Fruit fly (Drosophila melanogaster) whole organism, wandering third instar larva: ENCODE results near the gene CG14042.

Experiments
- Abd-B ChIP-seq: fragments of >200 bp; optimal IDR thresholded peaks from 2 replicates; lab custom pipeline; 2017; ENCODE audit warnings: missing biosample characterization, missing genetic modification characterization
- CG32264 ChIP-seq: fragments of 200-800 bp; sonication (Bioruptor generic); optimal IDR thresholded peaks from 2 replicates; lab custom pipeline; 2016; ENCODE audit warnings: missing biosample characterization, missing genetic modification characterization
- CG9705 ChIP-seq: fragments of 200-800 bp; sonication (Bioruptor generic); optimal IDR thresholded peaks from 2 replicates; lab custom pipeline; 2018; ENCODE audit warnings: missing biosample characterization, mild to moderate bottlenecking, missing genetic modification characterization
- CrebA ChIP-seq: fragments of 200-800 bp; sonication (Bioruptor generic); optimal IDR thresholded peaks from 2 replicates; lab custom pipeline; 2016; ENCODE audit warnings: missing biosample characterization, mild to moderate bottlenecking, missing genetic modification characterization, borderline replicate concordance
- Dfd ChIP-seq: fragments of >200 bp; optimal IDR thresholded peaks from 2 replicates; lab custom pipeline; 2017; ENCODE audit warnings: missing biosample characterization, missing genetic modification characterization
- Dif ChIP-seq: fragments of 200-275, 200-300 bp; sonication (Bioruptor generic); optimal IDR thresholded peaks from 2 replicates; lab custom pipeline; 2018; ENCODE audit warnings: missing biosample characterization, missing genetic modification characterization; ENCODE audit not compliant: partially characterized antibody
- GATAd ChIP-seq: sonication (Bioruptor generic); optimal IDR thresholded peaks from 2 replicates; lab custom pipeline; 2016; ENCODE audit warnings: missing biosample characterization, missing genetic modification characterization
- HLH106 ChIP-seq: fragments of 200-800 bp; optimal IDR thresholded peaks from 3 replicates; lab custom pipeline; 2019; ENCODE audit warnings: missing biosample characterization, mild to moderate bottlenecking, missing genetic modification characterization, moderate library complexity
- Hnf4 ChIP-seq: fragments of 200-800 bp; sonication (Bioruptor generic); optimal IDR thresholded peaks from 2 replicates; lab custom pipeline; 2016; ENCODE audit warnings: missing biosample characterization, mild to moderate bottlenecking, missing genetic modification characterization
- Hr83 ChIP-seq: fragments of 200-300 bp; sonication (Bioruptor generic); optimal IDR thresholded peaks from 2 replicates; lab custom pipeline; 2016; ENCODE audit warnings: missing biosample characterization, mild to moderate bottlenecking, missing genetic modification characterization, moderate library complexity; ENCODE audit not compliant: poor library complexity, severe bottlenecking
- Jra ChIP-seq: sonication (Bioruptor generic); optimal IDR thresholded peaks from 2 replicates; lab custom pipeline; 2016; ENCODE audit warnings: missing biosample characterization, missing genetic modification characterization
- Mio ChIP-seq: sonication (Bioruptor generic); optimal IDR thresholded peaks from 2 replicates; lab custom pipeline; 2016; ENCODE audit warnings: missing biosample characterization, missing genetic modification characterization
- Myc ChIP-seq: fragments of >200 bp; optimal IDR thresholded peaks from 2 replicates; lab custom pipeline; 2017
- N ChIP-seq: fragments of >200 bp; optimal IDR thresholded peaks from 2 replicates; lab custom pipeline; 2018; ENCODE audit warnings: missing biosample characterization, missing external identifiers, missing genetic modification characterization
- OdsH ChIP-seq: fragments of 200-800 bp; sonication (Bioruptor generic); optimal IDR thresholded peaks from 2 replicates; lab custom pipeline; 2016; ENCODE audit warnings: missing biosample characterization, mild to moderate bottlenecking, missing genetic modification characterization
- Rel ChIP-seq, 2 experiments: fragments of 200-800 bp; sonication (Bioruptor generic) in 1 of 2; optimal IDR thresholded peaks; 2 replicates in 1 of 2; 3 replicates in 1 of 2; lab custom pipeline; 2016 to 2019; ENCODE audit warnings: mild to moderate bottlenecking in 2 of 2, missing biosample characterization in 2 of 2, missing genetic modification characterization in 2 of 2, moderate library complexity in 1 of 2
- Sp1 ChIP-seq: fragments of 200-800 bp; sonication (Bioruptor generic); optimal IDR thresholded peaks from 3 replicates; lab custom pipeline; 2019; ENCODE audit warnings: missing biosample characterization, mild to moderate bottlenecking, missing genetic modification characterization, moderate library complexity
- Vsx2 ChIP-seq: fragments of 200-300, 225-300 bp; sonication (Bioruptor generic); optimal IDR thresholded peaks from 2 replicates; lab custom pipeline; 2018; ENCODE audit warnings: missing biosample characterization, missing genetic modification characterization; ENCODE audit not compliant: partially characterized antibody
- br ChIP-seq: fragments of 200-800 bp; sonication (Bioruptor generic); optimal IDR thresholded peaks from 2 replicates; lab custom pipeline; 2016; ENCODE audit warnings: missing biosample characterization, missing genetic modification characterization
- brk ChIP-seq: fragments of 200-800 bp; sonication (Bioruptor generic); optimal IDR thresholded peaks from 2 replicates; lab custom pipeline; 2016; ENCODE audit warnings: missing biosample characterization, mild to moderate bottlenecking, missing genetic modification characterization
- dl ChIP-seq, 2 experiments: fragments of 175-275, 200-275 bp in 1 of 2; fragments of 200-275 bp in 1 of 2; sonication (Bioruptor generic); optimal IDR thresholded peaks; lab custom pipeline; 2018; ENCODE audit warnings: mild to moderate bottlenecking in 2 of 2, missing biosample characterization in 2 of 2, missing genetic modification characterization in 2 of 2, moderate library complexity in 2 of 2; ENCODE audit not compliant: partially characterized antibody in 2 of 2, insufficient read depth in 1 of 2
- dmrt93B ChIP-seq: fragments of 200-800 bp; sonication (Bioruptor generic); optimal IDR thresholded peaks from 2 replicates; lab custom pipeline; 2018; ENCODE audit warnings: missing biosample characterization, mild to moderate bottlenecking, missing genetic modification characterization
- ey ChIP-seq: fragments of 200-800 bp; sonication (Bioruptor generic); optimal IDR thresholded peaks from 2 replicates; lab custom pipeline; 2016; ENCODE audit warnings: missing biosample characterization, missing genetic modification characterization
- foxo ChIP-seq, 2 experiments: fragments of 200-800 bp; sonication (Bioruptor generic); optimal IDR thresholded peaks; 2 replicates in 1 of 2; 3 replicates in 1 of 2; lab custom pipeline; 2016 to 2017; ENCODE audit warnings: missing biosample characterization in 2 of 2, missing genetic modification characterization in 2 of 2
- fru ChIP-seq: fragments of 200-800 bp; sonication (Bioruptor generic); optimal IDR thresholded peaks from 3 replicates; lab custom pipeline; 2016; ENCODE audit warnings: missing biosample characterization, mild to moderate bottlenecking, missing genetic modification characterization
- h ChIP-seq: fragments of 200-800 bp; sonication (Bioruptor generic); optimal IDR thresholded peaks from 3 replicates; lab custom pipeline; 2016; ENCODE audit warnings: missing biosample characterization, mild to moderate bottlenecking, missing genetic modification characterization
- jim ChIP-seq: fragments of 175-275, 200-325 bp; sonication (Bioruptor generic); optimal IDR thresholded peaks from 2 replicates; lab custom pipeline; 2016; ENCODE audit warnings: missing biosample characterization, mild to moderate bottlenecking, missing genetic modification characterization
- lola ChIP-seq: fragments of >200 bp; optimal IDR thresholded peaks from 2 replicates; lab custom pipeline; 2017; ENCODE audit warnings: missing biosample characterization, missing genetic modification characterization
- pan ChIP-seq: fragments of >200 bp; optimal IDR thresholded peaks from 2 replicates; lab custom pipeline; 2017
- psq ChIP-seq: fragments of 200-800 bp; sonication (Bioruptor generic); optimal IDR thresholded peaks from 3 replicates; lab custom pipeline; 2017; ENCODE audit warnings: missing biosample characterization, mild to moderate bottlenecking, missing genetic modification characterization, moderate library complexity
- rgr ChIP-seq: fragments of 200-800 bp; sonication (Bioruptor generic); optimal IDR thresholded peaks from 3 replicates; lab custom pipeline; 2016; ENCODE audit warnings: missing biosample characterization, mild to moderate bottlenecking, missing genetic modification characterization
- sage ChIP-seq: fragments of 200-800 bp; sonication (Bioruptor generic); optimal IDR thresholded peaks from 2 replicates; lab custom pipeline; 2016; ENCODE audit warnings: missing biosample characterization, mild to moderate bottlenecking, missing genetic modification characterization
- sv ChIP-seq: fragments of 200-800 bp; sonication (Bioruptor generic); optimal IDR thresholded peaks from 3 replicates; lab custom pipeline; 2016; ENCODE audit warnings: missing biosample characterization, missing genetic modification characterization
- tai ChIP-seq: sonication (Bioruptor generic); optimal IDR thresholded peaks from 2 replicates; lab custom pipeline; 2016; ENCODE audit warnings: missing biosample characterization, missing genetic modification characterization
- usp ChIP-seq: fragments of >200 bp; optimal IDR thresholded peaks from 2 replicates; lab custom pipeline; 2017; ENCODE audit warnings: missing biosample characterization, missing genetic modification characterization
- woc ChIP-seq: sonication (Bioruptor generic); optimal IDR thresholded peaks from 2 replicates; lab custom pipeline; 2016; ENCODE audit warnings: missing biosample characterization, mild to moderate bottlenecking, missing genetic modification characterization

CG14042 gene

DNA sequence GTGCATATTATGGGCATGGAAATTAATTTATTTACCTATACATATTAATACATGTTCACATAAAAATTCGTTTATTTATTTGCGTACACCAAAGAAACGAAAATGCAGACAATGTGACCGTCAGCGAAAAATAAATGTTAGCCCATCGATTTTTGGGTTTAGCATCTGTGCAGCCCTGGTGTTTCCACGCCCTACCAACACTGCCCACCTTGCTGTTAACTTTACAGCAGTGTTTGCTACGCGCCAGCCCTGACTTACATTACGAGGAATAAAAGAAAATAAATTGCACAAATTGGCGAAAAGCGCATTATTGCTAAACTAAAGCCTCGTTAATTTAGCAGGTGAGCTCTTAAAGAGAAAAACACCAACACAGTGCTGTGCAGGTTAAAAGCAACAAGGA, 5.5 kb downstream of the CG14042 start, which contains the start of the genes CG33995, CG44000 and CG44001 (continued):
- TF ChIP-seq dmrt93B (peak; percentile 5), foxo (GFP tag; optimal IDR thresholded peaks at IDR 0.05; lab: Kevin White, UChicago) (peak in 1 of 2 experiments; percentile 74), lola (GFP tag; lab: Kevin White, UChicago) (no peak), dl (GFP tag; optimal IDR thresholded peaks at IDR 0.05; lab: Kevin White, UChicago; ENCODE audit: insufficient read depth in 1 of 2, partially characterized antibody in 2 of 2) (no peak), ey (GFP tag; lab: Kevin White, UChicago) (peak; percentile 14), Jra (GFP tag; lab: Kevin White, UChicago) (peak; percentile 31), brk (no peak)
- TF ChIP-seq, all 38 proteins: peak for 17

DNA sequence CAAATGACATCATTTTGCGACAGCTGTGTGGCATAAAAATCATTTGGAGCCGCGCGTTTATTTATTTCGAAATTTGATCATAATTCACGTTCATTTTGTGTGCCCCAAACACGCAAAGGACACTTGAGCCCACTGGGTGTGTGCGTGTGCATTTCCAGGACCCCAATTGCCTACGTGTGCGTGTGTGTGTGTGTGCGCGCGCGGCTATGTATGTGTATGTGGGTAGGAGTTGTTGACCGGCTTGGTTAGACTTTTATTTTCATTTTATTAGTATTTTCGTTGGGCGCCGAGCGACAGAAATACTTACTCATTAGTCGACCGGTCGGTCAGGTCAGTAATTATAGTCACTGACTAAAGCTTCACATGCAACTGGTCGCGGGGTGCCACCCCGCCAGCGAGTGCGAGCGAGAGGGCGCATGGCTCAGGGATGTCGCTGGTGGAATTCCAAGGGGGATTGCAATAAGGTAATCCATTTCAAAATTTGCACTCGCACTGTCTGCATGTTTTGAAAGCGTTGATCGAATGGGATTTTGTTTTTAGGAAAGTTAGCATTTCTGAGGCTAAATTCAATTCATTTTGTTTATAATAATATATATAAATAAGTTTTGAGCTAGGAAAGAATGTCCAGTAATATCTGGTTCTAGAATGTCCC, 6.1 kb downstream of the CG14042 start:
- TF ChIP-seq ey (GFP tag; lab: Kevin White, UChicago), result peak; percentile 51
- TF ChIP-seq Hnf4 (GFP tag; lab: Kevin White, UChicago), result peak; percentile 72
- peak; percentile 20 for TF ChIP-seq dmrt93B
- TF ChIP-seq OdsH (GFP tag; lab: Kevin White, UChicago), result peak; percentile 46
- no peak for TF ChIP-seq CG9705 (GFP tag; lab: Kevin White, UChicago)
- no peak for TF ChIP-seq sv (GFP tag; lab: Kevin White, UChicago)
- TF ChIP-seq psq, result peak; percentile 49
- TF ChIP-seq jim (GFP tag; lab: Kevin White, UChicago), result no peak
- peak; percentile 48 for TF ChIP-seq br (GFP tag; lab: Kevin White, UChicago)
- no peak for TF ChIP-seq sage (GFP tag; lab: Kevin White, UChicago)
- no peak for TF ChIP-seq usp
- TF ChIP-seq Abd-B (GFP tag; lab: Kevin White, UChicago), result no peak
- peak; percentile 47 for TF ChIP-seq fru (GFP tag; lab: Kevin White, UChicago)
- peak; percentile 48 for TF ChIP-seq HLH106 (tag; lab: Kevin White, UChicago)
- peak; percentile 28 for TF ChIP-seq Sp1 (GFP tag; lab: Kevin White, UChicago)
- TF ChIP-seq foxo (GFP tag; optimal IDR thresholded peaks at IDR 0.05; lab: Kevin White, UChicago), result peak in 1 of 2 experiments; percentile 73
- TF ChIP-seq Rel (GFP tag; optimal IDR thresholded peaks at IDR 0.05; lab: Kevin White, UChicago), result no peak
- peak; percentile 16 for TF ChIP-seq Rel (tag; optimal IDR thresholded peaks at IDR 0.05; lab: Kevin White, UChicago)
- no peak for TF ChIP-seq GATAd
- TF ChIP-seq h (GFP tag; lab: Kevin White, UChicago), result peak; percentile 54
- TF ChIP-seq rgr (GFP tag; lab: Kevin White, UChicago), result peak; percentile 55

DNA sequence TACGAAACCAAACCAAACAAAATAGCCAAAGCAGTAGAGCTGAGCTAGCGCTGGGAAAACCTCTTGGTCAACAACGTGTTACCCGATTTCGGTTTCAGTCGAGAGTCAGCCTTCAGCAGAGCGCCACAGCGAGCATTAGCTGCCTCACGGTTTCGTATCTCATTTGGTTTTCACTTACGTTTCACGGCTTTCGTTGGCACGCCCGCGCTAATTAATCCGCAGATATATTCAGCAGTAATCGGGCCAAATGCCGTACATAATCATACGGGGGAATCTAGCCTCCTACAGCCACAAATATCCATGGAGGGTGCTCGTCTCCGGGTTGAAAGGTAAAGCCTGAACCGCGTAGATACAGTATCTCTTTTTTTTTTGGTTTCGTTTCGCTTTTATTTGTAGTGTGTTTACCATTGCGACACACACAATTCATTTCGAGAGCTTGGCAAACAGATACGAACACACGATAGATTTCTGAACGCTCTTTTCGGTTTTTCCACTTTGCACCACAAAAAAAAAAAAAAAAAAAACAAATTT, 6.9 kb downstream of the CG14042 start, which contains the start of gene CG31650:
CG31650 (minus strand) TSS at position 352 of the 531 bp plus-strand sequence.
- TF ChIP-seq sage (GFP tag; lab: Kevin White, UChicago) (no peak), Abd-B (GFP tag; lab: Kevin White, UChicago) (no peak)
- TF ChIP-seq, all 38 proteins: peak for 0

DNA sequence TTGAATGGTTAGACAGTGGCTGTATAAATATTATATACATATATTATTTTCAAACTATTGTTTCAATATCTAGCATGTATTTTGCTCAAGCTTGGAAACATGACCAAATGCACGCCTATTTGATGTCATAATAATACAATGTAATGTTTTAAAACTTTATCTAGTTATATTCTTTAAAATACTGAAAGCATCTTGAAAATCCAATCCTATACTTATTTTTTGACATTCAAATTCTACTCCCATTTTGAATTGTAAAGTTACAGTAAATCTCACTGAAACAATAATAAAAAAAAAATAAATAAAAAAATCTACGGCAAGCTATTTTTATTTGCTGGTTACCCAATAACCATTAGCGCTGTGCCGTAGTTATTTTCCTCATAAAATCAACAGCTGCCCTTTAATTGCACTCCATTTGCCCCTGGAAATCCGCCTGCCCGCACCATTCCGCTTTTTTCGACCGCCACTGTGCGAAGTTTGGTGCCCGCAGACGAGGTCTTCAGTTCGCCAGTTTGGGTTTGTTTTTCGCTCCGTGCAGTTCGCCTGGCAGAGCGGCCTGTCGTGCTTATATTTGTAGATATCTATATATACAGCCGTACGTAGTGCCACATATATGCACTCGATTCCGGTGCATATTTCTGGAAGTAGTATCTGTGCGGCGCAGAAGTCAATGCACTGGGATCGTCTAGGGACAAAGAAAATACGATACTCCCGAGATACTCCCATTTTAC, 7.5 kb downstream of the CG14042 start:
- TF ChIP-seq Myc (lab: Kevin White, UChicago) (no peak), Dif (GFP tag; lab: Kevin White, UChicago) (no peak), dl (GFP tag; optimal IDR thresholded peaks at IDR 0.05; lab: Kevin White, UChicago; ENCODE audit: insufficient read depth in 1 of 2, partially characterized antibody in 2 of 2) (no peak), pan (lab: Kevin White, UChicago) (no peak), dmrt93B (no peak), Jra (GFP tag; lab: Kevin White, UChicago) (no peak), CrebA (GFP tag; lab: Kevin White, UChicago) (no peak), sage (GFP tag; lab: Kevin White, UChicago) (no peak), Dfd (GFP tag; lab: Kevin White, UChicago) (no peak), CG32264 (GFP tag; lab: Kevin White, UChicago) (no peak), foxo (GFP tag; optimal IDR thresholded peaks at IDR 0.05; lab: Kevin White, UChicago) (peak in 1 of 2 experiments; percentile 43), Mio (no peak), woc (GFP tag; lab: Kevin White, UChicago) (no peak), lola (GFP tag; lab: Kevin White, UChicago) (no peak), N (no peak), sv (GFP tag; lab: Kevin White, UChicago) (peak; percentile 31), psq (no peak), Sp1 (GFP tag; lab: Kevin White, UChicago) (peak; percentile 11), CG9705 (GFP tag; lab: Kevin White, UChicago) (no peak), GATAd (no peak), tai (no peak), OdsH (GFP tag; lab: Kevin White, UChicago) (peak; percentile 18), Vsx2 (GFP tag; lab: Kevin White, UChicago) (peak; percentile 33), Rel (GFP tag; optimal IDR thresholded peaks at IDR 0.05; lab: Kevin White, UChicago) (no peak), Rel (tag; optimal IDR thresholded peaks at IDR 0.05; lab: Kevin White, UChicago) (no peak), fru (GFP tag; lab: Kevin White, UChicago) (no peak), br (GFP tag; lab: Kevin White, UChicago) (peak; percentile 52), jim (GFP tag; lab: Kevin White, UChicago) (no peak), HLH106 (tag; lab: Kevin White, UChicago) (peak; percentile 28), Hr83 (GFP tag; lab: Kevin White, UChicago) (peak; percentile 3), Abd-B (GFP tag; lab: Kevin White, UChicago) (no peak), rgr (GFP tag; lab: Kevin White, UChicago) (peak; percentile 42), usp (no peak)
